Fruit fly (Drosophila melanogaster): ENCODE data around the gene ATPsynE.

ATPsynE gene

dm6 chr3R:14326250-14327112 lies at the start of gene ATPsynE, which contains the start of gene Afti:
TSS of gene ATPsynE (plus strand) at chr3R:14326947.
TSS of gene Afti (minus strand) at chr3R:14326689.
- TF ChIP-seq CTCF (optimal IDR thresholded peaks at IDR 0.05) = peak in 1 of 2 experiments; percentile 20
- TF ChIP-seq CG8478 (optimal IDR thresholded peaks at IDR 0.05) = no peak

DNA sequence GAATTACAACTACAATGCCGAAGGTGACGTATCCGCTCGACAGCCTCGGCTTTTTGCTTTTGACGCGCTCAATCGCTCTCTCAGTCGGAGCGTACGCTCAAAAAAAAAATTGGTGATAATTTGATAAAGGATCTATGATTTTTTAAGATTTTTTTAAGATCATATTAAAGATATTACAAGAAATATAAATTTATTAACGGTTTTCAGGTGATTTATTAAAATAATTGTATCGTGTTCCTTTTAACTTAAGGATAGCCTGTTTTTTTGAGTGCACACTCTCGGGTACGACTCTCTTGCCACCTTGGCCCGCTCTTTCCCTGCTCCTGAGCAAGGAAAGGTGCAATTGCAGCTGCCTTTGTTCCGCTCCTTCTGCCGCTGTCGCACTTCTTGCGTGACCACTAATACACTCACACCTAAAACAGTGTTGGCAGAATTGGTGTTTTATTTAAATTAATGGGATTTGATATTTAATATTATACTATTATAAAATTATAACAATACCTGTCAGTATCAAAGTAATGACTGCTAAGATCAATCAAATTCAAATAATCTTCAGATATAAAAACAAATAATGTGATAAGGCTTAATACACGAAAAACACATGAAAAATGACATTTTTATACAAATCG lies 48.7 kb upstream of the ATPsynE start:
- no peak for TF ChIP-seq CTCF (optimal IDR thresholded peaks at IDR 0.05)
- TF ChIP-seq CG8478 (optimal IDR thresholded peaks at IDR 0.05) = no peak

- TF ChIP-seq CG8478 (optimal IDR thresholded peaks at IDR 0.05) = no peak
- TF ChIP-seq CTCF (optimal IDR thresholded peaks at IDR 0.05) = no peak
These were observed 48.0 kb upstream of the ATPsynE start for dm6 chr3R:14278523-14279303.

DNA sequence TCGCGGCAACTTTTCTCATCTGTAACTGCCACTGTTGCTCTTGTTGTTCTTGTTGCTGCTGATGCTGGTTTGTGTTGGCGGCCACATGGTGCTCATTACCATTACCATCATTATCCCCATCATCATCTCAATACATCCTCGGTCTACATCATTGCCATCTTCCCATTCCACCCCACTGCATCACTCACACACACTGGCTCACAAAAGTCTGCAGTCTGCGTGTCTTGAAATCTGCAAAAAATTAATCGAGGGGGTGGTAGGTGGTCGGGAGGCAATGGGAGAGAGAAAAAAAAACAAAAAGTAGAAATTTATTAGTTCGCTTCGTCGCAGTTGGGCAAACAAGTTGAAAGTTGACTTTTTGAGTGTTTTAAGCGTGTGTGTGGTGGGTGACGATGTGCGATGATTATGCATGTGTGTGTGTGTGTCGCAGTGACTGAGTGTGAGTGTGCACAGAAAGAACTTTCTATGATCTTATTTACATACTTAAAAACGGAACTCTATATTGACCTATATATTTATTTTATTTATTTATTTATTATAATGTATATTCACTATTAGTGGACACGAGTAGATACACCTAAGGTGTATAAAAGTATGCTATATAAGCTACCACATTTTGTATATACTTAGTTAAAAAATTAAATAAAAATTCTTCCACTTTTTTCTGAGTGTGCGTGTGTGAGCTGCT lies 47.3 kb upstream of the ATPsynE start:
- TF ChIP-seq CG8478 (optimal IDR thresholded peaks at IDR 0.05) (no peak), CTCF (optimal IDR thresholded peaks at IDR 0.05) (no peak)

- TF ChIP-seq CG8478 (optimal IDR thresholded peaks at IDR 0.05) = no peak
- TF ChIP-seq CTCF (optimal IDR thresholded peaks at IDR 0.05) = no peak
These were observed 46.4 kb upstream of the ATPsynE start for dm6 chr3R:14280324-14280723.

- TF ChIP-seq CTCF (optimal IDR thresholded peaks at IDR 0.05) (no peak), CG8478 (optimal IDR thresholded peaks at IDR 0.05) (no peak)
These were observed 44.3 kb upstream of the ATPsynE start for dm6 chr3R:14282215-14283041.

dm6 chr3R:14283042-14283626 lies 43.6 kb upstream of the ATPsynE start:
- no peak for TF ChIP-seq CG8478 (optimal IDR thresholded peaks at IDR 0.05)
- no peak for TF ChIP-seq CTCF (optimal IDR thresholded peaks at IDR 0.05)

DNA sequence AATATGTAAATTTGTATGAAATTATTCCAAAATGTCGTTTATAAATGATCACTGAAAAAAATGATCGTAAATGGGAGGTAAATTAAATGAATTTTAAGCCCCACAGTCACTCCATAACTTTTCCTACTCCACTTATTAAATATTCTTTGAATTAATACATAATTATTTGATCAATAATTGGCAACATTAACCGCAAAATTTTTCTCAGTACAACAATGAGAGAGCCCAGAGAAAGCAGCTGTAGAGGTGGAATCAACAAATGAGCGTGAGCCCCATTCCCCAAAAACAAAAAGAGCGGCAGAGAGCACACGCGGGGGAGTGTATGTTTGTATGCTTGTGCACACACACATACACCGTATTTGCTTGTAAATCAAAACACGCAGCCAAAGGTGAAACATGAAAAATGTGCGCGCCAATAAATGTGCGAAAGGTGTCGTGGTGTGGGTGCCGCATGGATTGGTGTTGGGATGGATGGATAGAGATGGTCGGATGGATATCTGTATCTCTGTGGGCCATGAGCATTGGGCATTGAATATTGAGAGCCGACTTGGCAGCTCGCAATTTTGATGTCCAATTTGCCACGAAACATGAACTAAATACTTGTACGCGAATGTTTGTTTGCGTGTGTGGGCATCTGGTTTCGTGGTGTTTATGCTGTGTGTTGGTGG lies 42.9 kb upstream of the ATPsynE start:
- TF ChIP-seq CTCF (optimal IDR thresholded peaks at IDR 0.05) (no peak), CG8478 (optimal IDR thresholded peaks at IDR 0.05) (no peak)

dm6 chr3R:14284422-14284760 lies 42.4 kb upstream of the ATPsynE start:
- no peak for TF ChIP-seq CTCF (optimal IDR thresholded peaks at IDR 0.05)
- TF ChIP-seq CG8478 (optimal IDR thresholded peaks at IDR 0.05) = no peak

DNA sequence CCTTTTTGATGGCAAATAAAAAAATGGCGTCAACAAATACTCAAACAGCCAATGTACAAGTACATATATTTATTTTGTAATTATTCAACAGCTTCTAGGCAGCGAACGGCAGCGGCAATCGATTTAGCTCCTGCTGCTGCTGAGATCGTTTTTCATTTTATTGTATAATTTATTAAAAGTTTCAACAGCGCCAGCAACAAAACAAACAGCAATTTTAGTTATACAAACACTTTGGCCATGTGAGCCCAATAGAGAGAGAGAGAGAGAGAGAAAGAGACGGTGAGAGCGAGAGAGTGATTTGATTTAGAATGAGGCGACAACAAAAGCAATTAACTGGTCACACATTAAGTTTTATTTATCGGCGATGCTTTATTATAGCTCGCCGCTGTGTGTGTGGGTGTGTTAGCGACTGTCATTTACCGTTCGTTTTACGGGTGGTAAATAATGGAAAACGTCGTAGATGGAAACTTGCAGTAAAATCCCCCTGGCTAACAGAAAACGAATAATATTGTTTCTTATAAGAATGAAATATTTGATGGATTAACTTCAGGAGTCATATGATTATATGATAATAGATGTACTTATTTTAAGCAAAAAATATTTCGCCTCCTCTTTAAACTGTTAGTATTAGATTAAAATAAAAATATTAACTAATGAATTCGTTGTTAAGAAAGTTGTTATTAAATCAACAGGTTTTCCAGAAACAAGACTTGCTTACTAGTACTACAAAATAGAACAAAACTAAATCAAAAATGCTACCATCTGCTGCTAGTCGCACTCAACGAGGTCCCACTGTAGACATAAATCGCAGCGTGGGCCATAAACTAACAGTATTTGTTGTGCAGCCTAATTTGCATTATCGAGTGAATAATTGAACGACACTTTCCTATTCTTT lies 41.4 kb upstream of the ATPsynE start:
- no peak for TF ChIP-seq CG8478 (optimal IDR thresholded peaks at IDR 0.05)
- no peak for TF ChIP-seq CTCF (optimal IDR thresholded peaks at IDR 0.05)

dm6 chr3R:14286320-14287190 lies 40.2 kb upstream of the ATPsynE start, which contains the start of gene trx:
TSS of gene trx (minus strand) at chr3R:14286903.
- peak; percentile 61 to 63 for TF ChIP-seq CTCF (optimal IDR thresholded peaks at IDR 0.05)
- no peak for TF ChIP-seq CG8478 (optimal IDR thresholded peaks at IDR 0.05)

Measured in S2 (cell line).